Worm (Caenorhabditis elegans): Measurements from ENCODE around the gene W09C2.7.

DNA sequence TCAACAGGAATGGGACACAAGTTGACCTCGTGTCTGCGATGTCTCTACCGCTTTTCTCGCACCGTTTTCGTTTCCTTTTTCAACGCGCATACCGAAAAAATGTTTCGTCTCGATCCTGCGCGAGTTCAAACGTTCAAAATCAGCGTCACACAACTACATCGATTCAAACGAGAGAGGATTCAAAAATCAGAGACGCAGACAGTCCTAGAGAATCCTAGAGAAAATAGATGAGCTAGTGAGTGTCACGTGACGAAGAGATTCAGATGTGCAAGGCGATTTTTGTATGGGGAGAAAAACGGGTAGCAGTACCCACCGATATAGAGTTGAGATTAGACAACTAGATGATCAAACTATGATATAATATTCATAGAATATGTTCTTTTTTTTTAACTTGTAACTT lies 47.8 kb upstream of the W09C2.7 start:
- TF ChIP-seq dao-5 (tag; optimal IDR thresholded peaks at IDR 0.05) (no peak), him-1 (tag; optimal IDR thresholded peaks at IDR 0.05) (no peak), W03F9.2 (tag; optimal IDR thresholded peaks at IDR 0.05) (no peak)
